Worm (Caenorhabditis elegans) whole organism, late embryonic: ENCODE measurements around the gene fbxa-6.

ENCODE experiments used
- elt-4 ChIP-seq: sonication (generic microtip); optimal IDR thresholded peaks from 2 replicates; lab custom pipeline; 2016; ENCODE audit warnings: missing genetic modification characterization, missing compliant biosample characterization
- pha-4 ChIP-seq: fragments of 150-350 bp; optimal IDR thresholded peaks from 2 replicates; lab custom pipeline; 2018; ENCODE audit warnings: missing biosample characterization, missing genetic modification reagents, missing genetic modification characterization

- TF ChIP-seq pha-4 (tag; lab: Kevin White, UChicago) = no peak
- TF ChIP-seq elt-4 (tag; lab: Kevin White, UChicago) = no peak
Measured at ce11 chrIII:19509-19908, 16.6 kb upstream of the fbxa-6 start, which contains the start of gene H10E21.4.
